Worm (Caenorhabditis elegans): ENCODE results near the gene aars-1.

aars-1 gene

DNA sequence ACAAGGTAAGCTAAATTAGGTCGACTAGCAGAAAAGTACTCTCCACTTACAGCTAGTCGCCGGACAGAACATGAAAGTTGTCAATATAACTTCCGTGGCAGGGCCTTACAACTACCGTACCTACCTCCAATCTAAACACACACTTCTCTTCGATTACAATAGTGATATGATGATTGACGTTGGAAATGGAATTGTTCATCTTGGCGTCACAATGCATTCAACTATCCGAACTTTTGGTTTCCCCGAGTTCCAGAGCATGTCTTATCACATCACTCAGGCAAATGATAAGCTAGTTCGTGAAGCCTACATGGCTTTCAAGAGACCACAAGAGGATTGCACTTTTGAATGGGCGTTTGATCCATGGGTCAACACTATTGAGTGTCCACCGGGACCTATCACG is 37.0 kb downstream of the aars-1 start:
- TF ChIP-seq med-1 (GFP tag; optimal IDR thresholded peaks at IDR 0.05; ENCODE audit: insufficient read depth) (no peak), T22C8.4 (GFP tag; IDR thresholded peaks at IDR 0.05) (no peak), tab-1 (GFP tag; IDR thresholded peaks at IDR 0.05) (no peak)

DNA sequence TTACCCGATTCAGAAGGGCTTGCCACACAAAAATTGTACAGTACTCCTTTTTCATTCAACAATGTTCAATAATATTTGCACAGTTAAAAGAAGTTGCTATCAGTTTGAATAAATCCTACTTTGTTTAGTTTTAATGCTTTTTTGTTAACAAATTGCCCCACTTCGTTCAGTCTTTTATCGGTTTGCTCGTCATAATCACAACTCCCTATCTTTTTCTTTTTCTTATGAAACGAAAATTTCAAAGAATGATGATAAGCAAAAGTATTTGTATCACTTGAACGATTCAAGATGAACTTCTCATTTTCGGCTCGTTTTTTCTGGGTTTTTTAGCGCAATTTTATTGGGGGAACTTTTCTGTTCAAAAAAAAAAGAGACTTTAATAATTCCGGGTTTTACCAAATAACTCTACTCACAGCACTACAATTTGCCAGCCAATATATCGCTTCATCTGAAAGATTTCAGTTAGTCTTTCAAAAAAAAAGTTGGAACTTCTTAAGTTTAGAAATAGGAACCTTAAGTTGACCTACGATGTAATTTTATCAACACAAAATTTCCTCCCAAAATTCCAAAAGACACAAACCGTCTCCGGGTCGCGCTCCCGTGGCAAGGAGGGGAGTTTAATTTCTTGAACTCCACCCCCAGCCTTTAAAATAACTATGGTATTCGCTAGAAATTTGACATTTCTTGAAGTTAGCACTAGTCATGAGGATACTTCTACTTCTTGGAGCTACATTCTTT is 39.5 kb downstream of the aars-1 start, which contains the start of gene C05D12.3:
Gene C05D12.3 (plus strand): TSS at position 688 of the 738 bp plus-strand sequence.
- TF ChIP-seq med-1 (GFP tag; optimal IDR thresholded peaks at IDR 0.05; ENCODE audit: insufficient read depth), result no peak
- TF ChIP-seq T22C8.4 (GFP tag; IDR thresholded peaks at IDR 0.05), result no peak
- TF ChIP-seq tab-1 (GFP tag; IDR thresholded peaks at IDR 0.05), result no peak
- TF ChIP-seq ztf-23 (GFP tag; IDR thresholded peaks at IDR 0.05), result no peak
- no peak for TF ChIP-seq flt-1 (GFP tag; IDR thresholded peaks at IDR 0.05)
- TF ChIP-seq klf-2 (GFP tag; conservative IDR thresholded peaks at IDR 0.05), result no peak
- no peak for TF ChIP-seq ztf-29 (GFP tag; IDR thresholded peaks at IDR 0.05)
- no peak for TF ChIP-seq cog-1 (tag; optimal IDR thresholded peaks at IDR 0.05)
- no peak for TF ChIP-seq ref-1 (GFP tag; conservative IDR thresholded peaks at IDR 0.05)

DNA sequence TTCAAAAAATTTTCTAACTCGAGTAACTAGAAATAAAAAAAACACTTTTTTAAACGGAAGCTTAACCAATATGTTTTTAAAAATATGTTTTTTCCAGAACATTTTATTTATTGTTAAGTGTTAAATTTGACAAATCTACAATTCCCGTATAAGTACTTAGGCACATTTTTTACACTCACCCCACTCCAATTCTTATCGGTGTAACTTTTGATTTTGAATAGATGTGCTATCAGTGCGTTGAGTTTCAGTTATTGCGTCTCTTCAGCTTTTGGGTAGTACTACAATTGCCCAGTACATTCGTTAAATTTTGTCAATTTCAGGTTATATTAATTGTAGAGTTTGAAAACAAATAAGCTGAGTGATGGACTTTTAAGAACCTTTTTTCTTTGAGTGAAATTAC is 40.3 kb downstream of the aars-1 start:
- no peak for TF ChIP-seq tab-1 (GFP tag; IDR thresholded peaks at IDR 0.05)
- TF ChIP-seq ref-1 (GFP tag; conservative IDR thresholded peaks at IDR 0.05), result no peak
- TF ChIP-seq ztf-29 (GFP tag; IDR thresholded peaks at IDR 0.05), result no peak
- TF ChIP-seq flt-1 (GFP tag; IDR thresholded peaks at IDR 0.05), result no peak
- no peak for TF ChIP-seq T22C8.4 (GFP tag; IDR thresholded peaks at IDR 0.05)
- no peak for TF ChIP-seq med-1 (GFP tag; optimal IDR thresholded peaks at IDR 0.05; ENCODE audit: insufficient read depth)

DNA sequence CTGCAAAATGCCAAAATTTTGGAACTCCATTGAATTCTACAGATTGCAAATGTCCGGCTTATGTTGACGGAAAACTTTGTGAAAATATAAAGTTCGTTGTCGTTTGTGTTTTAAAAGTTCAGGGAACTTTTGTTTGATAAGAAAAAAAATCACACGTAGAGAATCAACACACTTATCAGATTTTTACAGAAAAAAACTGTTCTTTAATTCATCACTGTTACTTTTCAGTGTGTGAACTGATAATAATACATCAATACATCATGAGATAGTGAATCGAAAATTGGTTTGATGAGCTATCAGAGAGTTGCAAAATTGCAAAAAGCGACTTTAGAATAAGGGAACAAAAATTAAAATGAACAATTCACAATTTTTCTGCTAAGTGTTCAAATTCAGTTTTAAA is 45.8 kb downstream of the aars-1 start:
- no peak for TF ChIP-seq med-1 (GFP tag; optimal IDR thresholded peaks at IDR 0.05; ENCODE audit: insufficient read depth)
- no peak for TF ChIP-seq flt-1 (GFP tag; IDR thresholded peaks at IDR 0.05)
- TF ChIP-seq tab-1 (GFP tag; IDR thresholded peaks at IDR 0.05), result no peak
- no peak for TF ChIP-seq ref-1 (GFP tag; conservative IDR thresholded peaks at IDR 0.05)
- TF ChIP-seq T22C8.4 (GFP tag; IDR thresholded peaks at IDR 0.05), result no peak
- TF ChIP-seq cog-1 (tag; optimal IDR thresholded peaks at IDR 0.05), result no peak
- TF ChIP-seq ztf-29 (GFP tag; IDR thresholded peaks at IDR 0.05), result no peak
- TF ChIP-seq ztf-23 (GFP tag; IDR thresholded peaks at IDR 0.05), result no peak
- TF ChIP-seq klf-2 (GFP tag; conservative IDR thresholded peaks at IDR 0.05), result no peak

DNA sequence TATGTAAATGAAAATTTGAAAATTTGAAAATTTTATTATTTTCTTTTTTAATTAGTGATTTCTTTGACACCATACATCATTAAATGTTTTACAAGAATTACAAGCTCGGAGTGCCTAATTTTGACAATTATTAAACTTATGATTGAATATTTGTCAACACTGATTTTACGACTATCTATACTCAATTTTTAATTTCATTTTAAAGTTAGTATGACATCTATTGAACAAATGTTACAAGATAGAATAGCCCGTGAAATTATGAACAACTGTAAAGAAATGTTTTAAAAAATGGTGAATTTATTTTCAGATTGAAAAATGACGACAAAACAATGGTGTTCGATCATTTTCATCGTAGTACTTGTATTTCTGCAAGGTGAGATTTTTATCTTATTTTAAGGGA is 46.3 kb downstream of the aars-1 start, which contains the start of gene C05D12.2:
Gene C05D12.2 (plus strand): TSS at position 301 of the 400 bp plus-strand sequence.
- TF ChIP-seq med-1 (GFP tag; optimal IDR thresholded peaks at IDR 0.05; ENCODE audit: insufficient read depth) (no peak), flt-1 (GFP tag; IDR thresholded peaks at IDR 0.05) (no peak)

DNA sequence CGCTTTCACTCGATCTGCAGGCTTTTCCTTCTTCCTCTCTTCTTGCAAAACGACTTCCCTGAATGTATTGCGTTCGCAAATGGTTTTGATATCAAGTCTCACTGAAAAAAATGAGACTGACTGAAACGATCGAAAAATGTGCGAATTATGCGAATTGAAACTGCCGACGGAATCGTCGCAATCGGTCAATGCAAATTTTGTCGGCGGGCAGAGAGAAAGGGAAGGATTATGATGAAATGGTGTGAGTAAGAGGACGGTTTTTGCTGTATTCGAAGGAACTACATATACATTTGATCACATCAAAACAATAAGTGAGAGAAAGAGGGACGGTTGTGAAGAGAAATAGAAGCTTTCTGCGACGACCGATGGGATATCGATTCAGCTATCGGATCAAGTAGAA is 48.6 kb downstream of the aars-1 start, which contains the start of gene C05D12.1:
Gene C05D12.1 (minus strand): TSS at position 101 of the 400 bp plus-strand sequence.
- no peak for TF ChIP-seq ref-1 (GFP tag; conservative IDR thresholded peaks at IDR 0.05)
- no peak for TF ChIP-seq med-1 (GFP tag; optimal IDR thresholded peaks at IDR 0.05; ENCODE audit: insufficient read depth)
- TF ChIP-seq cog-1 (tag; optimal IDR thresholded peaks at IDR 0.05), result no peak
- TF ChIP-seq ztf-23 (GFP tag; IDR thresholded peaks at IDR 0.05), result no peak
- no peak for TF ChIP-seq T22C8.4 (GFP tag; IDR thresholded peaks at IDR 0.05)
- TF ChIP-seq klf-2 (GFP tag; conservative IDR thresholded peaks at IDR 0.05), result no peak
- no peak for TF ChIP-seq flt-1 (GFP tag; IDR thresholded peaks at IDR 0.05)
- no peak for TF ChIP-seq ztf-29 (GFP tag; IDR thresholded peaks at IDR 0.05)
- TF ChIP-seq tab-1 (GFP tag; IDR thresholded peaks at IDR 0.05), result no peak

All from whole organism, midembryonic.